Fruit fly (Drosophila melanogaster) ovary, adult (tissue): Measurements from ENCODE around the gene CG42813.

Experiments
- CG17801 ChIP-seq: fragments of 200-800 bp; optimal IDR thresholded peaks from 2 replicates; lab custom pipeline; 2019; ENCODE audit warnings: missing biosample characterization, mild to moderate bottlenecking, missing genetic modification characterization, moderate library complexity; ENCODE audit not compliant: partially characterized antibody

CG42813 gene

dm6 chr3R:27196866-27197265 is 31.5 kb downstream of the CG42813 start:
- no peak for TF ChIP-seq CG17801 (GFP tag; lab: Kevin White, UChicago)

- TF ChIP-seq CG17801 (GFP tag; lab: Kevin White, UChicago) = no peak
Measured at dm6 chr3R:27194106-27194505, 34.3 kb downstream of the CG42813 start, which contains the start of gene Ser. TSS of gene Ser (minus strand) at chr3R:27194267.

dm6 chr3R:27193079-27193478 is 35.3 kb downstream of the CG42813 start:
- no peak for TF ChIP-seq CG17801 (GFP tag; lab: Kevin White, UChicago)

- no peak for TF ChIP-seq CG17801 (GFP tag; lab: Kevin White, UChicago)
Measured at dm6 chr3R:27186849-27187248, 41.5 kb downstream of the CG42813 start.

dm6 chr3R:27185933-27186571 is 42.3 kb downstream of the CG42813 start:
- no peak for TF ChIP-seq CG17801 (GFP tag; lab: Kevin White, UChicago)

dm6 chr3R:27181074-27181473 is 47.3 kb downstream of the CG42813 start:
- no peak for TF ChIP-seq CG17801 (GFP tag; lab: Kevin White, UChicago)

- no peak for TF ChIP-seq CG17801 (GFP tag; lab: Kevin White, UChicago)
Measured at dm6 chr3R:27178546-27179375, 49.6 kb downstream of the CG42813 start.

- no peak for TF ChIP-seq CG17801 (GFP tag; lab: Kevin White, UChicago)
Measured at dm6 chr3R:27177567-27177966, 50.8 kb downstream of the CG42813 start.
